Worm (Caenorhabditis elegans): ENCODE results near the gene ZK355.8.

Gene ZK355.8

DNA sequence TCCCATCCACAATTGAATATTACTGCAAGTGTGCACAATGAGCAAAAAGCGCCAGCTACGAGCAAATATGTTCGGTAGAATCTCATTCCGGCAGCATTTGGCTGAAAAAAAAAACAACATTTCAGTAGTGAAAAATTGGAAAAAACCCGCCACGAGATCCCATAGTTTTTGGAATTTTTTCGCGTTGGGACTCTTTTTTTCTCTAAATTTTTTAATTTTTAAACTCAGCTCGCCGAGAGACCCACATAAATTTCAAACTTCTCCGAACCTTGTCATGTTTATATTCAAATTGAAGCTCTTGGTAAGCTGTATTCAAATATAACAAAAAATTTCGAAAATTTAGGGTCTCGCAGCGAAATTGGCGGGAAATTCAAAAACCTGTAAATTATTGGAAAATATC lies 33.3 kb upstream of the ZK355.8 start, which contains the start of gene sqv-2:
sqv-2 (minus strand) TSS at position 101 of the 400 bp plus-strand sequence.
- no peak for TF ChIP-seq lsy-2 (tag; optimal IDR thresholded peaks at IDR 0.05)
- no peak for TF ChIP-seq nhr-10 (tag; optimal IDR thresholded peaks at IDR 0.05)
- no peak for TF ChIP-seq mdl-1 (tag; optimal IDR thresholded peaks at IDR 0.05)
- no peak for TF ChIP-seq ztf-11 (tag; optimal IDR thresholded peaks at IDR 0.05)
- TF ChIP-seq nhr-23 (tag; optimal IDR thresholded peaks at IDR 0.05) = no peak
- no peak for TF ChIP-seq elt-3 (tag; optimal IDR thresholded peaks at IDR 0.05)
- no peak for TF ChIP-seq nhr-25 (tag; optimal IDR thresholded peaks at IDR 0.05)
- TF ChIP-seq ceh-16 (tag; optimal IDR thresholded peaks at IDR 0.05) = no peak
- no peak for TF ChIP-seq nhr-12 (tag; optimal IDR thresholded peaks at IDR 0.05)
- no peak for TF ChIP-seq aly-2 (tag; optimal IDR thresholded peaks at IDR 0.05)
- TF ChIP-seq nhr-21 (tag; optimal IDR thresholded peaks at IDR 0.05) = no peak
- TF ChIP-seq gmeb-1 (tag; optimal IDR thresholded peaks at IDR 0.05) = no peak
- no peak for TF ChIP-seq unc-55 (GFP tag; optimal IDR thresholded peaks at IDR 0.05)
- no peak for TF ChIP-seq C34F6.9 (tag; optimal IDR thresholded peaks at IDR 0.05)
- TF ChIP-seq unc-39 (tag; optimal IDR thresholded peaks at IDR 0.05) = no peak
- no peak for TF ChIP-seq ztf-4 (tag; optimal IDR thresholded peaks at IDR 0.05)
- TF ChIP-seq crh-2 (tag; optimal IDR thresholded peaks at IDR 0.05) = no peak
- TF ChIP-seq R02D3.7 (tag; optimal IDR thresholded peaks at IDR 0.05) = no peak
- TF ChIP-seq nhr-77 (tag; optimal IDR thresholded peaks at IDR 0.05) = no peak

DNA sequence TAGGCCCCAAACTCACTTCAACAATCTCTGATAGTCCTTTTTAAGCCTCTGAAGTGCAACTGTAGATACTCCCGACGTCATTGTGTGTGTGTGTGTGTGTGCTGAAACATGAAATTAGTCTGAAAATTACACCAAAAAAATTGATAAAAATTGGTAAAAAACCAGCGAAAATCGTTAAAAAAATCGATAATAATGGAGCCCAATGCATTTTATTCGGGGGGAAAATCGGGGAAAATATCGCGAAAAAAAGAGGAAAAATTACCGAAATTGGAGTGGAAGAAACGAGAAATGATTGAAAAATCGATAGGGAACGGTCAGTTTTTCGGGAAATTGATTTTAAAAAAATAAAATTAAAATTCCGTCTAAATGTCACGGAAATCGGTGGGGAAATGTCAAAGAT lies 27.4 kb upstream of the ZK355.8 start, which contains the start of gene ubc-26:
ubc-26 (minus strand) TSS at position 101 of the 400 bp plus-strand sequence.
- TF ChIP-seq unc-55 (GFP tag; optimal IDR thresholded peaks at IDR 0.05) (no peak), sem-4 (tag; optimal IDR thresholded peaks at IDR 0.05) (no peak), mab-5 (tag; optimal IDR thresholded peaks at IDR 0.05) (no peak), nhr-10 (tag; optimal IDR thresholded peaks at IDR 0.05) (no peak), crh-2 (tag; optimal IDR thresholded peaks at IDR 0.05) (no peak), fos-1 (tag; optimal IDR thresholded peaks at IDR 0.05) (no peak)

DNA sequence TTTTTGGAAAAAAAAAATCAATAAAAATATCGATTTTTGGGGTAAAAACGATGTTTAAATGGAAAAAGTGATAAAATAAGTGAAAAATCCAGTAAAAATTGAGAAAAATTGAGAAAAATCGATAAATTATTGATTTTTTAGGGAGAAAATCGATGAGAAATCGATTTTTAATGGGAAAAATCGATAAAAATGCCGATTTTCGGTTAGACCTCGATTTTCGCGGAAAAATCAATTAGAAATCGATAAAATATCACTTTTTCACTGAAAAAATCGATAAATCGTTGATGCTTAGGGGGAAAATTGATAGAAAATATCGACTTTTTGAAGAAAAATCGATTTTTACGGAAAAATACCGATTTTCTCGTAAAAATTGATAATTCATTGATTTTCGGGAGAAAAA lies 26.4 kb upstream of the ZK355.8 start:
- TF ChIP-seq ceh-82 (tag; optimal IDR thresholded peaks at IDR 0.05) (no peak), ZK546.5 (tag; optimal IDR thresholded peaks at IDR 0.05) (no peak), elt-1 (tag; optimal IDR thresholded peaks at IDR 0.05) (no peak), unc-62 (GFP tag; optimal IDR thresholded peaks at IDR 0.05) (no peak), aly-2 (tag; optimal IDR thresholded peaks at IDR 0.05) (no peak), lin-13 (GFP tag; optimal IDR thresholded peaks at IDR 0.05) (no peak)

DNA sequence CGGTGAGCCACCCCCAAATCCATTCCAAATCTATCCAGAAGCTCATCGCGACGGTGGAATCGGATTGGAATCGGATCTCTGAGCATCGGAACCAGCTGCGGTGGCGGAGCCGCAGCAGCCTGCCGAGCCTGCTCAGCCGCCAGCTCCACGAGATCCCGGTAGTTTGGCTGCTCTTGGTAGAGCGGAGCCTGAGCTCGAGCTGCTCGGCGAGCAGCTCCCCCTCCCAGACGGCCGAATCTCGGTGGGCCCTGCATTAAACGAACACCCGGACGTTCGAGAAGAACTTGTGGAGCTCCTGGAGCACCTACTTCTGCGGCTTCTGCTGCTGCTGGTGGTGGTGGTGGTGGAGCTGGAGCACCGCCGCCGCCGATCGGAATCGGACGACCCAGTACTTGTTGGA lies 23.9 kb upstream of the ZK355.8 start:
- no peak for TF ChIP-seq nhr-237 (tag; optimal IDR thresholded peaks at IDR 0.05)
- TF ChIP-seq aly-2 (tag; optimal IDR thresholded peaks at IDR 0.05) = no peak
- TF ChIP-seq elt-1 (tag; optimal IDR thresholded peaks at IDR 0.05) = no peak
- no peak for TF ChIP-seq lin-11 (tag; optimal IDR thresholded peaks at IDR 0.05)
- TF ChIP-seq skn-1 (tag; optimal IDR thresholded peaks at IDR 0.05) = no peak
- TF ChIP-seq sma-3 (GFP tag; optimal IDR thresholded peaks at IDR 0.05) = no peak
- TF ChIP-seq ztf-1 (GFP tag; conservative IDR thresholded peaks at IDR 0.05) = no peak
- no peak for TF ChIP-seq nhr-21 (tag; optimal IDR thresholded peaks at IDR 0.05)
- no peak for TF ChIP-seq unc-39 (tag; optimal IDR thresholded peaks at IDR 0.05)
- TF ChIP-seq dmd-4 (tag; optimal IDR thresholded peaks at IDR 0.05) = no peak

DNA sequence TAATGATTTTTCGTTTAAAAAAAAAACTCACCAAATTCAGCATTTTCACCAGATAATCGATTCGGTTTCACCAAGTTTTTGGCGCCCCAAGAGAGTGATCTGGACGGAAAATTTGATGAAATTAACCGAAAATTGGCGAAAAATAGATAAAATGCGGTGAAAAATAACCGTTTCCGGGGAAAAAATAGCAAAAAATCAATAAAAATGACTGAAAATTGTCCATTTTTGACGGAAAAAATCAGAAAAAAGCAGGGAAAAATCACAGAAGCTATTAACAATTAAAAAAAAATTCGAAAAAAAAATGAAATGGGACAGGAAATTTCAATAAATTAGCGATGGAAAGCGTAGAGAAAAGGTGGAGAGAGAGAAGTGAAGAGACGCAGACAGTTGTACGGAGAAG lies 14.1 kb upstream of the ZK355.8 start, which contains the start of gene ubc-15:
ubc-15 (minus strand) TSS at position 101 of the 400 bp plus-strand sequence.
- TF ChIP-seq blmp-1 (tag; optimal IDR thresholded peaks at IDR 0.05; ENCODE audit: insufficient read depth) (no peak), elt-3 (tag; optimal IDR thresholded peaks at IDR 0.05) (no peak), mdl-1 (tag; optimal IDR thresholded peaks at IDR 0.05) (no peak), F13H6.1 (tag; optimal IDR thresholded peaks at IDR 0.05) (no peak), unc-55 (GFP tag; optimal IDR thresholded peaks at IDR 0.05) (peak; percentile 5)
